Worm (Caenorhabditis elegans) whole organism, mixed stage, embryonic: ENCODE measurements around the gene F20D6.10.

Experiments
- ces-1 ChIP-seq: fragments of 150-350 bp; optimal IDR thresholded peaks from 2 replicates; lab custom pipeline; 2014; ENCODE audit warnings: missing biosample characterization, missing genetic modification reagents, missing genetic modification characterization
- drap-1 ChIP-seq: fragments of 200-800 bp; sonication (Bioruptor generic); optimal IDR thresholded peaks from 3 replicates; lab custom pipeline; 2018; ENCODE audit warnings: mild to moderate bottlenecking, missing genetic modification characterization, missing compliant biosample characterization
- ham-2 ChIP-seq: fragments of 200-800 bp; sonication (Bioruptor generic); optimal IDR thresholded peaks from 2 replicates; lab custom pipeline; 2018; ENCODE audit warnings: mild to moderate bottlenecking, missing genetic modification characterization, missing compliant biosample characterization
- lin-13 ChIP-seq: fragments of 150-350 bp; optimal IDR thresholded peaks from 2 replicates; lab custom pipeline; 2014; ENCODE audit warnings: missing biosample characterization, missing genetic modification characterization
- nhr-2 ChIP-seq: fragments of 150-350 bp; optimal IDR thresholded peaks from 2 replicates; lab custom pipeline; 2014; ENCODE audit warnings: missing biosample characterization, missing genetic modification characterization
- nhr-28 ChIP-seq: fragments of 150-350 bp; optimal IDR thresholded peaks from 2 replicates; lab custom pipeline; 2014; ENCODE audit warnings: missing biosample characterization, missing genetic modification characterization
- unc-62 ChIP-seq: fragments of 150-350 bp; optimal IDR thresholded peaks from 2 replicates; lab custom pipeline; 2014; ENCODE audit warnings: missing biosample characterization, missing genetic modification reagents, missing genetic modification characterization

DNA sequence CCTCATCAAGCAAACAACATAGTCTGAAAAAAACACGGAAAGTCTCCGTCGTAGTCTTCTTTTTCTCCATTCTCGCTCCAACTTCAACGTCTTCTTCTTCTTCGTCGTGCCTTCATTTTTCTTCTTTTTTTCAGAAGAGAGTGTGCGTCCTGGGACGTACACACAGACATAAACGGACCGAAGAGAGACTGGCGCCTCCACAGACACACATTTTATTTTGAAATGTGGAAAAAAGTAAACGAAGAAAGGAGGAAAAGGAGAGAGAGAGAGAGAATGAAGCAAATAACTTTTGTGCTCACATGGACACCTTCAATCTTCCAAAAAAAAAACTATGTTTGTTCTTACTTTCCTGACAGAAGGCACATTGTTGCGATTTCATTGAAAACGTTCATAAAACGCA is 19.4 kb upstream of the F20D6.10 start:
- TF ChIP-seq nhr-28 (no peak), lin-13 (tag; lab: Kevin White, UChicago) (no peak), ces-1 (GFP tag; lab: Kevin White, UChicago) (no peak), drap-1 (GFP tag; lab: Kevin White, UChicago) (no peak), nhr-2 (tag; lab: Kevin White, UChicago) (no peak), ham-2 (no peak), unc-62 (GFP tag; lab: Kevin White, UChicago) (no peak)
